Fruit fly (Drosophila melanogaster) whole organism, embryonic: Measurements from ENCODE around the gene Clamp.
A peak's percentile ranks its signal among the peaks of the same experiment; 100 is the strongest.

Source experiments
- ATbp ChIP-seq: fragments of 200-800 bp; sonication (Bioruptor generic); optimal IDR thresholded peaks from 2 replicates; lab custom pipeline; 2017; ENCODE audit warnings: missing biosample characterization, mild to moderate bottlenecking, missing genetic modification characterization, missing genetic modification reagents
- Antp ChIP-seq: fragments of 200-800 bp; sonication (Bioruptor generic); optimal IDR thresholded peaks from 3 replicates; lab custom pipeline; 2016; ENCODE audit warnings: missing biosample characterization, missing genetic modification characterization
- Asciz ChIP-seq: fragments of 200-800 bp; sonication (Bioruptor generic); optimal IDR thresholded peaks from 2 replicates; lab custom pipeline; 2017; ENCODE audit warnings: missing biosample characterization, mild to moderate bottlenecking, missing genetic modification characterization, missing genetic modification reagents
- BtbVII ChIP-seq: fragments of 200-800 bp; sonication (Bioruptor generic); optimal IDR thresholded peaks from 3 replicates; lab custom pipeline; 2017; ENCODE audit warnings: missing biosample characterization, mild to moderate bottlenecking, missing genetic modification characterization
- CG11085 ChIP-seq: fragments of 200-800 bp; sonication (Bioruptor generic); IDR thresholded peaks from 2 replicates; pipeline ENCODE4 v1.3.6; 2022; ENCODE audit warnings: missing biosample characterization, missing genetic modification characterization
- CG11093 ChIP-seq: fragments of 200-800 bp; sonication (Bioruptor generic); IDR thresholded peaks from 3 replicates; pipeline ENCODE4 v1.3.6; 2022; ENCODE audit warnings: missing biosample characterization, missing genetic modification characterization
- CG13123 ChIP-seq: fragments of 200-800 bp; sonication (Bioruptor generic); optimal IDR thresholded peaks from 2 replicates; lab custom pipeline; 2016; ENCODE audit warnings: missing biosample characterization, missing genetic modification characterization
- CG13894 ChIP-seq: fragments of 200-800 bp; sonication (Bioruptor generic); optimal IDR thresholded peaks from 3 replicates; lab custom pipeline; 2018; ENCODE audit warnings: missing biosample characterization, mild to moderate bottlenecking, missing genetic modification characterization, moderate library complexity
- CG14050 ChIP-seq: fragments of 200-800 bp; sonication (Bioruptor generic); IDR thresholded peaks from 3 replicates; pipeline ENCODE4 v1.3.6; 2022; ENCODE audit warnings: missing biosample characterization, missing genetic modification characterization
- CG14965 ChIP-seq: fragments of 200-800 bp; sonication (Bioruptor generic); optimal IDR thresholded peaks from 2 replicates; lab custom pipeline; 2016; ENCODE audit warnings: missing biosample characterization, missing genetic modification characterization, borderline replicate concordance
- CG15011 ChIP-seq: fragments of 200-800 bp; sonication (Bioruptor generic); optimal IDR thresholded peaks from 3 replicates; lab custom pipeline; 2018; ENCODE audit warnings: missing biosample characterization, mild to moderate bottlenecking, missing genetic modification characterization
- CG15073 ChIP-seq: fragments of 200-800 bp; sonication (Bioruptor generic); optimal IDR thresholded peaks from 2 replicates; lab custom pipeline; 2016; ENCODE audit warnings: missing biosample characterization, missing genetic modification characterization
- CG1529 ChIP-seq: fragments of 200-800 bp; sonication (Bioruptor generic); optimal IDR thresholded peaks from 3 replicates; lab custom pipeline; 2018; ENCODE audit warnings: missing biosample characterization, missing genetic modification characterization
- CG1602 ChIP-seq: fragments of 200-800 bp; sonication (Bioruptor generic); optimal IDR thresholded peaks from 3 replicates; lab custom pipeline; 2016; ENCODE audit warnings: missing biosample characterization, missing genetic modification characterization
- CG31365 ChIP-seq: fragments of 200-800 bp; sonication (Bioruptor generic); optimal IDR thresholded peaks from 2 replicates; lab custom pipeline; 2018; ENCODE audit warnings: missing biosample characterization, mild to moderate bottlenecking, missing genetic modification characterization
- CG32532 ChIP-seq: fragments of 200-800 bp; sonication (Bioruptor generic); IDR thresholded peaks from 2 replicates; pipeline ENCODE4 v1.3.6; 2022; ENCODE audit warnings: missing biosample characterization, missing genetic modification characterization
- CG33557 ChIP-seq: fragments of 200-800 bp; sonication (Bioruptor generic); optimal IDR thresholded peaks from 2 replicates; lab custom pipeline; 2019; ENCODE audit warnings: missing biosample characterization, mild to moderate bottlenecking, missing genetic modification characterization, moderate library complexity
- CG3726 ChIP-seq: fragments of 200-800 bp; sonication (Bioruptor generic); IDR thresholded peaks from 3 replicates; pipeline ENCODE4, ENCODE4 v1.3.6; 2022; ENCODE audit warnings: missing biosample characterization, missing genetic modification characterization
- CG4820 ChIP-seq: fragments of 200-800 bp; sonication (Bioruptor generic); optimal IDR thresholded peaks from 3 replicates; lab custom pipeline; 2016; ENCODE audit warnings: missing biosample characterization, missing genetic modification characterization
- CG6791 ChIP-seq: fragments of 200-800 bp; sonication (Bioruptor generic); IDR thresholded peaks from 3 replicates; pipeline ENCODE4 v1.3.6; 2022; ENCODE audit warnings: missing biosample characterization, missing genetic modification characterization; ENCODE audit not compliant: partially characterized antibody
- CG6854 ChIP-seq: fragments of 200-800 bp; sonication (Bioruptor generic); optimal IDR thresholded peaks from 3 replicates; lab custom pipeline; 2017; ENCODE audit warnings: missing biosample characterization, mild to moderate bottlenecking, missing genetic modification characterization
- CG7786 ChIP-seq: fragments of 200-800 bp; sonication (Bioruptor generic); optimal IDR thresholded peaks from 2 replicates; lab custom pipeline; 2016; ENCODE audit warnings: missing biosample characterization, missing genetic modification characterization
- CG9609 ChIP-seq: fragments of 200-800 bp; sonication (Bioruptor generic); optimal IDR thresholded peaks from 3 replicates; lab custom pipeline; 2016; ENCODE audit warnings: missing biosample characterization, missing genetic modification characterization
- Camta ChIP-seq: fragments of 200-800 bp; sonication (Bioruptor generic); optimal IDR thresholded peaks from 2 replicates; lab custom pipeline; 2016; ENCODE audit warnings: missing biosample characterization, missing genetic modification characterization
- Lim3 ChIP-seq: fragments of 200-800 bp; sonication (Bioruptor generic); IDR thresholded peaks from 2 replicates; pipeline ENCODE4 v1.3.6; 2022; ENCODE audit warnings: missing biosample characterization, missing genetic modification characterization
- MESR4 ChIP-seq: fragments of 200-800 bp; sonication (Bioruptor generic); optimal IDR thresholded peaks from 2 replicates; lab custom pipeline; 2018; ENCODE audit warnings: missing biosample characterization, mild to moderate bottlenecking, missing genetic modification characterization, moderate library complexity
- Med ChIP-seq: fragments of 200-800 bp; sonication (Bioruptor generic); peaks from one replicate; lab custom pipeline; 2016; ENCODE audit warnings: missing biosample characterization, missing genetic modification characterization, mild to moderate bottlenecking, inconsistent platforms, moderate library complexity
- NfI ChIP-seq: fragments of 200-800 bp; sonication (Bioruptor generic); optimal IDR thresholded peaks from 3 replicates; lab custom pipeline; 2018; ENCODE audit warnings: missing biosample characterization, mild to moderate bottlenecking, missing genetic modification characterization, moderate library complexity
- PHDP ChIP-seq: fragments of 200-800 bp; sonication (Bioruptor generic); optimal IDR thresholded peaks from 3 replicates; lab custom pipeline; 2018; ENCODE audit warnings: missing biosample characterization, mild to moderate bottlenecking, missing genetic modification characterization, moderate library complexity
- Pdp1 ChIP-seq, 2 experiments: fragments of 200-800 bp; sonication (Bioruptor generic); optimal IDR thresholded peaks; 3 replicates each; lab custom pipeline; 2016; ENCODE audit warnings: missing biosample characterization in 2 of 2, missing genetic modification characterization in 2 of 2, mild to moderate bottlenecking in 1 of 2, moderate library complexity in 1 of 2
- Poxn ChIP-seq: fragments of 200-800 bp; sonication (Bioruptor generic); IDR thresholded peaks from 2 replicates; pipeline ENCODE4 v1.3.6; 2022; ENCODE audit warnings: missing biosample characterization, missing genetic modification characterization
- Ravus ChIP-seq: fragments of 200-800 bp; sonication (Bioruptor generic); IDR thresholded peaks from 2 replicates; pipeline ENCODE4 v1.3.6; 2022; ENCODE audit warnings: missing biosample characterization, missing genetic modification characterization
- crol ChIP-seq: fragments of 200-800 bp; sonication (Bioruptor generic); IDR thresholded peaks from 2 replicates; pipeline ENCODE4 v1.3.6; 2022; ENCODE audit warnings: missing biosample characterization, missing genetic modification characterization
- cwo ChIP-seq: fragments of 200-800 bp; sonication (Bioruptor generic); optimal IDR thresholded peaks from 3 replicates; lab custom pipeline; 2017; ENCODE audit warnings: missing biosample characterization, missing genetic modification characterization, mild to moderate bottlenecking, moderate library complexity, missing genetic modification reagents
- hkb ChIP-seq, 2 experiments: fragments of 200-800 bp in 1 of 2; fragments of >200 bp in 1 of 2; sonication (Bioruptor generic) in 1 of 2; IDR thresholded peaks in 1 of 2; optimal IDR thresholded peaks in 1 of 2; 2 replicates each; pipeline versions ENCODE4 v1.3.6 to Lab custom; 2017 to 2022; ENCODE audit warnings: missing biosample characterization in 1 of 2, missing genetic modification characterization in 1 of 2
- klu ChIP-seq: fragments of 200-800 bp; sonication (Bioruptor generic); IDR thresholded peaks from 2 replicates; pipeline ENCODE4 v1.3.6; 2022; ENCODE audit warnings: missing biosample characterization, missing genetic modification characterization
- mirr ChIP-seq: fragments of 200-800 bp; sonication (Bioruptor generic); optimal IDR thresholded peaks from 3 replicates; lab custom pipeline; 2018; ENCODE audit warnings: missing biosample characterization, mild to moderate bottlenecking, missing genetic modification characterization
- odd ChIP-seq: fragments of 200-800 bp; sonication (Bioruptor generic); optimal IDR thresholded peaks from 2 replicates; lab custom pipeline; 2017; ENCODE audit warnings: missing biosample characterization, mild to moderate bottlenecking, missing genetic modification characterization
- p53 ChIP-seq: fragments of 200-800 bp; sonication (Bioruptor generic); optimal IDR thresholded peaks from 2 replicates; lab custom pipeline; 2016; ENCODE audit warnings: missing biosample characterization, missing genetic modification characterization
- pb ChIP-seq: fragments of 200-800 bp; sonication (Bioruptor generic); optimal IDR thresholded peaks from 3 replicates; lab custom pipeline; 2016; ENCODE audit warnings: missing biosample characterization, missing genetic modification characterization
- pho ChIP-seq: fragments of 200-800 bp; sonication (Bioruptor generic); optimal IDR thresholded peaks from 2 replicates; lab custom pipeline; 2016; ENCODE audit warnings: missing biosample characterization, missing genetic modification characterization
- pros ChIP-seq: fragments of 200-800 bp; sonication (Bioruptor generic); optimal IDR thresholded peaks from 3 replicates; lab custom pipeline; 2019; ENCODE audit warnings: missing biosample characterization, mild to moderate bottlenecking, missing genetic modification characterization, moderate library complexity
- repo ChIP-seq: fragments of 200-800 bp; sonication (Bioruptor generic); optimal IDR thresholded peaks from 2 replicates; lab custom pipeline; 2016; ENCODE audit warnings: missing biosample characterization, missing genetic modification characterization
- sisA ChIP-seq: fragments of 200-800 bp; sonication (Bioruptor generic); IDR thresholded peaks from 2 replicates; pipeline ENCODE4 v1.3.6; 2022; ENCODE audit warnings: missing biosample characterization, missing genetic modification characterization
- sr ChIP-seq: fragments of 200-800 bp; sonication (Bioruptor generic); IDR thresholded peaks from 3 replicates; pipeline ENCODE4 v1.3.6; 2022; ENCODE audit warnings: missing biosample characterization, missing genetic modification characterization
- tio ChIP-seq: fragments of 200-800 bp; sonication (Bioruptor generic); optimal IDR thresholded peaks from 2 replicates; lab custom pipeline; 2017; ENCODE audit warnings: missing biosample characterization, missing genetic modification characterization, inconsistent platforms
- usp ChIP-seq: fragments of >200 bp; optimal IDR thresholded peaks from 2 replicates; lab custom pipeline; 2017; ENCODE audit warnings: missing biosample characterization, missing genetic modification characterization
- vfl ChIP-seq: fragments of 200-800 bp; sonication (Bioruptor generic); optimal IDR thresholded peaks from 2 replicates; lab custom pipeline; 2016; ENCODE audit warnings: missing biosample characterization, missing genetic modification characterization
- vvl ChIP-seq: fragments of 200-800 bp; sonication (Bioruptor generic); IDR thresholded peaks from 2 replicates; pipeline ENCODE4 v1.3.6; 2022; ENCODE audit warnings: missing biosample characterization, missing genetic modification characterization
- zfh1 ChIP-seq: fragments of 200-800 bp; sonication (Bioruptor generic); IDR thresholded peaks from 3 replicates; pipeline ENCODE4 v1.3.6; 2022; ENCODE audit warnings: missing biosample characterization, missing genetic modification characterization
- zfh2 ChIP-seq: fragments of 200-800 bp; sonication (Bioruptor generic); optimal IDR thresholded peaks from 2 replicates; lab custom pipeline; 2016; ENCODE audit warnings: missing biosample characterization, missing genetic modification characterization

Gene Clamp

DNA sequence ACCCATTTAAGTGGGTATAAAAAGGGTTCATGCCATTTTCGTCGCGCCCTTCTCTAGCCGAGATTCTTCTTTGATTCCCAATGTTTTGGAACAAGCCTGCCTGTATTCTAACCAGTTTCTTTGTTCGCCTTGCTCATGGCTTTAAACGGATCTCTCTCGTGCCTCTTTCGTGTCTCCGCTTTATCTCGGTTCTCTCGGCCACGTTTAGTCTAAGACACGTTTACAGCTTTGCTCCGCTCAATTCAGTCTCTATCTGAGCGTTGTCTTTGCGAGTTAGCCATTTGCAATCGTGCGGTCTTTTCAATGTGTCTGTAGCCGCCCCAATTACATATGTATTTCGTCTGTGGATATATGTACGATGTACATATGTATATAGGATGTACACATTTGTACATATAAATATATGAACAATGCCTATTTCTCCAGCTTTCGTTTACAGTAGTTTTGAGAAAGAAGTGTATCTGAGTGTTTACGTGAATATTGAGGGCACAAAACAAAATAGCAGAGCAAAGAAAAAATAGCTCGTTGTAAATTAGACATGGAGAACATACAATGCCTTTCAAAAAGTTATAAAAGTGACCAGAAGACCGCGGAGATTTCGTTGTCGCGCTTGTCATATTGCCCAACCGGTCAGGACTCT, 34.7 kb downstream of the Clamp start (continued):
- TF ChIP-seq Med (GFP tag; lab: Kevin White, UChicago) = peak; percentile 48
- TF ChIP-seq Lim3 (GFP tag; lab: Robert Waterston, UW) = no peak
- TF ChIP-seq ATbp = no peak
- TF ChIP-seq CG13894 = peak; percentile 54
- TF ChIP-seq CG15011 = no peak
- no peak for TF ChIP-seq p53 (GFP tag; lab: Kevin White, UChicago)
- TF ChIP-seq Antp (GFP tag; lab: Kevin White, UChicago) = no peak
- no peak for TF ChIP-seq pb (GFP tag; lab: Kevin White, UChicago)
- TF ChIP-seq CG14050 = no peak
- TF ChIP-seq Asciz (GFP tag; lab: Kevin White, UChicago) = no peak
- TF ChIP-seq mirr (GFP tag; lab: Kevin White, UChicago) = peak; percentile 16
- no peak for TF ChIP-seq CG6854
- TF ChIP-seq repo = no peak
- TF ChIP-seq klu (GFP tag; lab: Robert Waterston, UW) = no peak
- no peak for TF ChIP-seq CG6791 (GFP tag; lab: Robert Waterston, UW)
- TF ChIP-seq NfI = no peak
- TF ChIP-seq MESR4 = no peak
- TF ChIP-seq CG15073 (GFP tag; lab: Kevin White, UChicago) = no peak
- TF ChIP-seq Ravus (GFP tag; lab: Robert Waterston, UW) = no peak
- TF ChIP-seq Camta (GFP tag; lab: Kevin White, UChicago) = no peak
- TF ChIP-seq CG13123 = no peak
- no peak for TF ChIP-seq BtbVII (GFP tag; lab: Kevin White, UChicago)
- no peak for TF ChIP-seq cwo (GFP tag; lab: Kevin White, UChicago)
- no peak for TF ChIP-seq odd (GFP tag; lab: Kevin White, UChicago)
- no peak for TF ChIP-seq sisA
- TF ChIP-seq CG11093 (GFP tag; lab: Robert Waterston, UW) = no peak
- no peak for TF ChIP-seq CG14965 (GFP tag; lab: Kevin White, UChicago)
- TF ChIP-seq CG11085 (GFP tag; lab: Robert Waterston, UW) = no peak
- no peak for TF ChIP-seq CG4820
- TF ChIP-seq CG32532 (GFP tag; lab: Robert Waterston, UW) = no peak
- no peak for TF ChIP-seq CG9609 (GFP tag; lab: Kevin White, UChicago)
- no peak for TF ChIP-seq usp (GFP tag; lab: Kevin White, UChicago)
- TF ChIP-seq CG31365 (tag; lab: Kevin White, UChicago) = no peak
- TF ChIP-seq pho (GFP tag; lab: Kevin White, UChicago) = no peak
- no peak for TF ChIP-seq crol
- no peak for TF ChIP-seq PHDP (tag; lab: Kevin White, UChicago)
- TF ChIP-seq tio (GFP tag; lab: Kevin White, UChicago) = no peak
- no peak for TF ChIP-seq sr (GFP tag; lab: Robert Waterston, UW)
- no peak for TF ChIP-seq hkb (optimal IDR thresholded peaks at IDR 0.05; lab: Kevin White, UChicago)
- TF ChIP-seq hkb (GFP tag; IDR thresholded peaks at IDR 0.05; lab: Robert Waterston, UW) = peak; percentile 19; the same call in 1 of the 2 replicates
- no peak for TF ChIP-seq CG7786
- TF ChIP-seq CG3726 (GFP tag; lab: Robert Waterston, UW) = no peak
- TF ChIP-seq Poxn (GFP tag; lab: Robert Waterston, UW) = no peak
- no peak for TF ChIP-seq zfh2
- peak; percentile 24; the same call in 1 of the 2 replicates for TF ChIP-seq vvl
- TF ChIP-seq zfh1 (GFP tag; lab: Robert Waterston, UW) = no peak
- TF ChIP-seq CG1529 (GFP tag; lab: Kevin White, UChicago) = no peak
- TF ChIP-seq vfl (GFP tag; lab: Kevin White, UChicago) = no peak
- TF ChIP-seq CG33557 (GFP tag; lab: Kevin White, UChicago) = no peak
- no peak for TF ChIP-seq Pdp1 (GFP tag; optimal IDR thresholded peaks at IDR 0.05; lab: Kevin White, UChicago)
- no peak for TF ChIP-seq CG1602
- peak; percentile 25 for TF ChIP-seq pros
